Worm (Caenorhabditis elegans) whole organism, midembryonic: ENCODE results near the gene F19H6.6.

ENCODE experiments used
- cog-1 ChIP-seq: sonication (generic microtip); optimal IDR thresholded peaks from 2 replicates; lab custom pipeline; 2016; ENCODE audit warnings: missing genetic modification characterization, missing compliant biosample characterization
- flt-1 ChIP-seq: fragments of 200-800 bp; sonication (Bioruptor generic); IDR thresholded peaks from 2 replicates; pipeline ENCODE4 v1.3.6; 2022; ENCODE audit warnings: missing genetic modification characterization, missing compliant biosample characterization
- klf-2 ChIP-seq: fragments of 200-800 bp; sonication (Bioruptor generic); conservative IDR thresholded peaks from 2 replicates; pipeline ENCODE4 v1.3.6; 2022; ENCODE audit warnings: missing genetic modification reagents, missing genetic modification characterization, missing compliant biosample characterization
- ref-1 ChIP-seq: fragments of 200-800 bp; sonication (Bioruptor generic); conservative IDR thresholded peaks from 2 replicates; pipeline ENCODE4 v1.3.6; 2022; ENCODE audit warnings: missing genetic modification reagents, missing genetic modification characterization, missing compliant biosample characterization
- tab-1 ChIP-seq: fragments of 200-800 bp; sonication (Bioruptor generic); IDR thresholded peaks from 2 replicates; pipeline ENCODE4 v1.3.6; 2022; ENCODE audit warnings: missing genetic modification characterization, missing compliant biosample characterization
- ztf-23 ChIP-seq: fragments of 200-800 bp; sonication (Bioruptor generic); IDR thresholded peaks from 2 replicates; pipeline ENCODE4 v1.3.6; 2022; ENCODE audit warnings: missing genetic modification reagents, missing genetic modification characterization, missing compliant biosample characterization
- ztf-29 ChIP-seq: fragments of 200-800 bp; sonication (Bioruptor generic); IDR thresholded peaks from 2 replicates; pipeline ENCODE4 v1.3.6; 2022; ENCODE audit warnings: missing genetic modification reagents, missing genetic modification characterization, missing compliant biosample characterization

DNA sequence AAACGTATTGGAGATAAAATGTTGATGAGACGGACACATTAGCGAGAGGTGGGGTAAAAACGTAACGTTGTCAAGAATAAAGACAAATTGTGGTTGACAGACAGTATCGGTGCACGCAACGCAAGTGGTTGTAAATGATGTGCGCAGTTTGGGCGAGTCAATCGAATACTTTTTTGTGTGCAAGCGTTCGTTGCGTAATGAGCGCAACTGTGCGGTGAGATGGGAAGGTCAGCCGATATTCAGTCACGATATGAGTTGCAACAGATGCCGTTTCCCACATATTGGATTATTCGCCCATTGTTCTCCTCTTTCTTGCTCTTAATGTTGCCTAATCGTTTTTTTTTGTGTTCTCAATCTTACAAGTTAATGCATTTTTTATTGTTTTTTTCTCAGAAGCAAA is 39.9 kb upstream of the F19H6.6 start, which contains the start of gene ceh-40:
- TF ChIP-seq flt-1 (no peak), tab-1 (GFP tag; lab: Robert Waterston, UW) (no peak), ztf-29 (GFP tag; lab: Robert Waterston, UW) (no peak), ref-1 (GFP tag; lab: Robert Waterston, UW) (no peak), cog-1 (tag; lab: Kevin White, UChicago) (no peak), ztf-23 (GFP tag; lab: Robert Waterston, UW) (no peak), klf-2 (no peak)
